Fruit fly (Drosophila melanogaster) whole organism, embryonic: ENCODE measurements around the gene Elp4.

Experiments
- Aef1 ChIP-seq: fragments of 200-800 bp; sonication (Bioruptor generic); IDR thresholded peaks from 3 replicates; pipeline ENCODE4 v1.3.6; 2022; ENCODE audit warnings: missing biosample characterization, missing genetic modification characterization
- CG10209 ChIP-seq: fragments of 200-800 bp; sonication (Bioruptor generic); optimal IDR thresholded peaks from 3 replicates; lab custom pipeline; 2017; ENCODE audit warnings: missing biosample characterization, mild to moderate bottlenecking, missing genetic modification characterization, missing genetic modification reagents
- CG10267 ChIP-seq: fragments of 200-800 bp; sonication (Bioruptor generic); optimal IDR thresholded peaks from 2 replicates; lab custom pipeline; 2018; ENCODE audit warnings: missing biosample characterization, mild to moderate bottlenecking, missing genetic modification characterization, moderate library complexity
- CG11247 ChIP-seq: fragments of 200-800 bp; sonication (Bioruptor generic); IDR thresholded peaks from 2 replicates; pipeline ENCODE4 v1.3.6; 2022; ENCODE audit warnings: missing biosample characterization, missing genetic modification characterization
- CG16779 ChIP-seq: fragments of 200-800 bp; sonication (Bioruptor generic); IDR thresholded peaks from 2 replicates; pipeline ENCODE4 v1.3.6; 2022; ENCODE audit warnings: missing biosample characterization, missing genetic modification characterization
- CG16813 ChIP-seq: fragments of 200-800 bp; sonication (Bioruptor generic); IDR thresholded peaks from 3 replicates; pipeline ENCODE4 v1.3.6; 2022; ENCODE audit warnings: missing biosample characterization, missing genetic modification characterization; ENCODE audit not compliant: partially characterized antibody
- CG17361 ChIP-seq: fragments of 200-800 bp; sonication (Bioruptor generic); IDR thresholded peaks from 3 replicates; pipeline ENCODE4 v1.3.6; 2022; ENCODE audit warnings: missing biosample characterization, missing genetic modification characterization
- CG18262 ChIP-seq: fragments of 200-800 bp; optimal IDR thresholded peaks from 3 replicates; lab custom pipeline; 2019; ENCODE audit warnings: missing biosample characterization, mild to moderate bottlenecking, missing genetic modification characterization, moderate library complexity
- CG18476 ChIP-seq: fragments of 200-800 bp; sonication (Bioruptor generic); optimal IDR thresholded peaks from 2 replicates; lab custom pipeline; 2016; ENCODE audit warnings: missing biosample characterization, mild to moderate bottlenecking, missing genetic modification characterization
- CG18599 ChIP-seq: fragments of 200-800 bp; sonication (Bioruptor generic); optimal IDR thresholded peaks from 3 replicates; lab custom pipeline; 2017; ENCODE audit warnings: missing biosample characterization, missing genetic modification characterization, mild to moderate bottlenecking, moderate library complexity, missing genetic modification reagents
- CG3065 ChIP-seq: fragments of 200-800 bp; sonication (Bioruptor generic); optimal IDR thresholded peaks from 2 replicates; lab custom pipeline; 2016; ENCODE audit warnings: missing biosample characterization, missing genetic modification characterization
- CG32532 ChIP-seq: fragments of 200-800 bp; sonication (Bioruptor generic); IDR thresholded peaks from 2 replicates; pipeline ENCODE4 v1.3.6; 2022; ENCODE audit warnings: missing biosample characterization, missing genetic modification characterization
- CG3407 ChIP-seq: fragments of 200-800 bp; sonication (Bioruptor generic); optimal IDR thresholded peaks from 2 replicates; lab custom pipeline; 2018; ENCODE audit warnings: missing biosample characterization, mild to moderate bottlenecking, missing genetic modification characterization
- CG42726 ChIP-seq: fragments of 200-800 bp; sonication (Bioruptor generic); IDR thresholded peaks from 2 replicates; pipeline ENCODE4 v1.3.6; 2022; ENCODE audit warnings: missing biosample characterization, missing genetic modification characterization; ENCODE audit not compliant: partially characterized antibody
- CG5953 ChIP-seq: fragments of 200-800 bp; sonication (Bioruptor generic); IDR thresholded peaks from 2 replicates; pipeline ENCODE4 v1.3.6; 2022; ENCODE audit warnings: missing biosample characterization, missing genetic modification characterization
- CG8359 ChIP-seq: fragments of 200-800 bp; sonication (Bioruptor generic); optimal IDR thresholded peaks from 2 replicates; lab custom pipeline; 2017; ENCODE audit warnings: missing biosample characterization, mild to moderate bottlenecking, missing genetic modification characterization, borderline replicate concordance
- CG8388 ChIP-seq: fragments of 200-800 bp; sonication (Bioruptor generic); optimal IDR thresholded peaks from 2 replicates; lab custom pipeline; 2019; ENCODE audit warnings: missing biosample characterization, mild to moderate bottlenecking, missing genetic modification characterization, moderate library complexity
- CG9215 ChIP-seq: fragments of 200-800 bp; sonication (Bioruptor generic); IDR thresholded peaks from 2 replicates; pipeline ENCODE4 v1.3.6; 2022; ENCODE audit warnings: missing biosample characterization, missing genetic modification characterization
- D ChIP-seq, 2 experiments: fragments of 200-800 bp in 1 of 2; fragments of >200 bp in 1 of 2; sonication (Bioruptor generic) in 1 of 2; optimal IDR thresholded peaks; 2 replicates in 1 of 2; 3 replicates in 1 of 2; lab custom pipeline; 2017; ENCODE audit warnings: mild to moderate bottlenecking in 1 of 2, missing biosample characterization in 1 of 2, missing genetic modification characterization in 1 of 2, missing genetic modification reagents in 1 of 2
- Dek ChIP-seq: fragments of 200-800 bp; sonication (Bioruptor generic); optimal IDR thresholded peaks from 3 replicates; lab custom pipeline; 2019; ENCODE audit warnings: missing biosample characterization, mild to moderate bottlenecking, missing genetic modification characterization, moderate library complexity
- Dp ChIP-seq: fragments of 200-800 bp; sonication (Bioruptor generic); optimal IDR thresholded peaks from 2 replicates; lab custom pipeline; 2018; ENCODE audit warnings: missing biosample characterization, mild to moderate bottlenecking, missing genetic modification characterization, moderate library complexity
- E2f1 ChIP-seq: fragments of 200-800 bp; sonication (Bioruptor generic); IDR thresholded peaks from 2 replicates; pipeline ENCODE4 v1.3.6; 2022; ENCODE audit warnings: missing biosample characterization, missing genetic modification characterization
- ERR ChIP-seq: fragments of 200-800 bp; sonication (Bioruptor generic); optimal IDR thresholded peaks from 2 replicates; lab custom pipeline; 2016; ENCODE audit warnings: missing biosample characterization, missing genetic modification characterization
- Ets97D ChIP-seq: fragments of 200-800 bp; sonication (Bioruptor generic); optimal IDR thresholded peaks from 3 replicates; lab custom pipeline; 2016; ENCODE audit warnings: missing biosample characterization, missing genetic modification characterization
- Hr51 ChIP-seq, 2 experiments: fragments of 200-800 bp; sonication (Bioruptor generic); optimal IDR thresholded peaks; 2 replicates in 1 of 2; 3 replicates in 1 of 2; lab custom pipeline; 2016 to 2018; ENCODE audit warnings: missing biosample characterization in 2 of 2, missing genetic modification characterization in 2 of 2, mild to moderate bottlenecking in 1 of 2, moderate library complexity in 1 of 2
- Jarid2 ChIP-seq: fragments of 200-800 bp; sonication (Bioruptor generic); optimal IDR thresholded peaks from 3 replicates; lab custom pipeline; 2017; ENCODE audit warnings: mild to moderate bottlenecking, missing biosample characterization, missing genetic modification reagents, missing genetic modification characterization
- Kr ChIP-seq: fragments of 200-800 bp; sonication (Bioruptor generic); optimal IDR thresholded peaks from 2 replicates; lab custom pipeline; 2017; ENCODE audit warnings: missing biosample characterization, mild to moderate bottlenecking, missing genetic modification characterization
- MESR4 ChIP-seq: fragments of 200-800 bp; sonication (Bioruptor generic); optimal IDR thresholded peaks from 2 replicates; lab custom pipeline; 2018; ENCODE audit warnings: missing biosample characterization, mild to moderate bottlenecking, missing genetic modification characterization, moderate library complexity
- Nf-YB ChIP-seq: fragments of 200-800 bp; sonication (Bioruptor generic); optimal IDR thresholded peaks from 3 replicates; lab custom pipeline; 2019; ENCODE audit warnings: missing biosample characterization, mild to moderate bottlenecking, missing genetic modification characterization, moderate library complexity
- Vsx1 ChIP-seq: fragments of 200-800 bp; sonication (Bioruptor generic); optimal IDR thresholded peaks from 2 replicates; lab custom pipeline; 2017; ENCODE audit warnings: missing biosample characterization, mild to moderate bottlenecking, missing genetic modification characterization, missing genetic modification reagents
- ato ChIP-seq: fragments of 200-800 bp; sonication (Bioruptor generic); IDR thresholded peaks from 2 replicates; pipeline ENCODE4 v1.3.6; 2022; ENCODE audit warnings: missing biosample characterization, missing genetic modification characterization; ENCODE audit not compliant: partially characterized antibody
- br ChIP-seq: fragments of >200 bp; optimal IDR thresholded peaks from 2 replicates; lab custom pipeline; 2017
- chm ChIP-seq: fragments of 200-800 bp; sonication (Bioruptor generic); IDR thresholded peaks from 2 replicates; pipeline ENCODE4 v1.3.6; 2022; ENCODE audit warnings: missing biosample characterization, missing genetic modification characterization
- corto ChIP-seq: fragments of 200-800 bp; sonication (Bioruptor generic); optimal IDR thresholded peaks from 2 replicates; lab custom pipeline; 2016; ENCODE audit warnings: missing biosample characterization, mild to moderate bottlenecking, missing genetic modification characterization, moderate library complexity
- crc ChIP-seq: fragments of 200-800 bp; sonication (Bioruptor generic); optimal IDR thresholded peaks from 2 replicates; lab custom pipeline; 2016; ENCODE audit warnings: missing biosample characterization, missing genetic modification characterization
- hkb ChIP-seq, 2 experiments: fragments of 200-800 bp in 1 of 2; fragments of >200 bp in 1 of 2; sonication (Bioruptor generic) in 1 of 2; IDR thresholded peaks in 1 of 2; optimal IDR thresholded peaks in 1 of 2; 2 replicates each; pipeline versions ENCODE4 v1.3.6 to Lab custom; 2017 to 2022; ENCODE audit warnings: missing biosample characterization in 1 of 2, missing genetic modification characterization in 1 of 2
- jing ChIP-seq: fragments of 200-800 bp; sonication (Bioruptor generic); optimal IDR thresholded peaks from 2 replicates; lab custom pipeline; 2018; ENCODE audit warnings: missing biosample characterization, mild to moderate bottlenecking, missing genetic modification characterization
- maf-S ChIP-seq: fragments of 200-800 bp; sonication (Bioruptor generic); optimal IDR thresholded peaks from 2 replicates; lab custom pipeline; 2016; ENCODE audit warnings: missing biosample characterization, missing genetic modification characterization
- repo ChIP-seq: fragments of 200-800 bp; sonication (Bioruptor generic); optimal IDR thresholded peaks from 2 replicates; lab custom pipeline; 2016; ENCODE audit warnings: missing biosample characterization, missing genetic modification characterization
- ro ChIP-seq: fragments of 200-800 bp; sonication (Bioruptor generic); IDR thresholded peaks from 2 replicates; pipeline ENCODE4 v1.3.6; 2022; ENCODE audit warnings: missing biosample characterization, missing genetic modification characterization
- scrt ChIP-seq: fragments of 200-800 bp; sonication (Bioruptor generic); optimal IDR thresholded peaks from 2 replicates; lab custom pipeline; 2018; ENCODE audit warnings: missing biosample characterization, mild to moderate bottlenecking, missing genetic modification characterization, moderate library complexity
- sd ChIP-seq: fragments of 200-800 bp; sonication (Bioruptor generic); optimal IDR thresholded peaks from 3 replicates; lab custom pipeline; 2018; ENCODE audit warnings: missing biosample characterization, mild to moderate bottlenecking, missing genetic modification characterization, moderate library complexity
- sens-2 ChIP-seq: fragments of 200-800 bp; sonication (Bioruptor generic); IDR thresholded peaks from 2 replicates; pipeline ENCODE4 v1.3.6; 2022; ENCODE audit warnings: missing biosample characterization, missing genetic modification characterization
- sisA ChIP-seq: fragments of 200-800 bp; sonication (Bioruptor generic); IDR thresholded peaks from 2 replicates; pipeline ENCODE4 v1.3.6; 2022; ENCODE audit warnings: missing biosample characterization, missing genetic modification characterization
- slbo ChIP-seq: fragments of 200-800 bp; sonication (Bioruptor generic); IDR thresholded peaks from 2 replicates; pipeline ENCODE4 v1.3.6; 2022; ENCODE audit warnings: missing biosample characterization, missing genetic modification characterization
- so ChIP-seq: fragments of 200-800 bp; sonication (Bioruptor generic); IDR thresholded peaks from 3 replicates; pipeline ENCODE4 v1.3.6; 2022; ENCODE audit warnings: missing biosample characterization, missing genetic modification characterization
- sqz ChIP-seq: fragments of 200-800 bp; sonication (Bioruptor generic); optimal IDR thresholded peaks from 3 replicates; lab custom pipeline; 2018; ENCODE audit warnings: missing biosample characterization, mild to moderate bottlenecking, missing genetic modification characterization
- ssp ChIP-seq: fragments of 200-800 bp; sonication (Bioruptor generic); IDR thresholded peaks from 2 replicates; pipeline ENCODE4 v1.3.6; 2022; ENCODE audit warnings: missing biosample characterization, missing genetic modification characterization
- vnd ChIP-seq: fragments of 200-800 bp; sonication (Bioruptor generic); IDR thresholded peaks from 3 replicates; pipeline ENCODE4 v1.3.6; 2022; ENCODE audit warnings: missing biosample characterization, missing genetic modification characterization; ENCODE audit not compliant: partially characterized antibody
- z ChIP-seq: fragments of 200-800 bp; sonication (Bioruptor generic); IDR thresholded peaks from 3 replicates; pipeline ENCODE4 v1.3.6; 2022; ENCODE audit warnings: missing biosample characterization, missing genetic modification characterization

The Elp4 gene

dm6 chr2L:5527861-5528260 is 3.9 kb downstream of the Elp4 start, which contains the start of gene CG31915:
CG31915 (plus strand) TSS chr2L:5528123.
- TF ChIP-seq Dp (GFP tag; lab: Kevin White, UChicago) (peak; percentile 87), sd (tag; lab: Kevin White, UChicago) (no peak), CG8359 (GFP tag; lab: Kevin White, UChicago) (no peak), Jarid2 (GFP tag; lab: Kevin White, UChicago) (no peak), crc (GFP tag; lab: Kevin White, UChicago) (no peak), CG42726 (GFP tag; lab: Robert Waterston, UW) (peak; percentile 8; the same call in 1 of the 2 replicates), CG10209 (GFP tag; lab: Kevin White, UChicago) (no peak), CG5953 (GFP tag; lab: Robert Waterston, UW) (no peak), CG18262 (tag; lab: Kevin White, UChicago) (no peak), vnd (GFP tag; lab: Robert Waterston, UW) (peak; percentile 73; the same call in 2 of the 3 replicates), z (GFP tag; lab: Robert Waterston, UW) (no peak), scrt (GFP tag; lab: Kevin White, UChicago) (no peak), jing (no peak), CG16779 (GFP tag; lab: Robert Waterston, UW) (no peak), br (no peak), CG32532 (GFP tag; lab: Robert Waterston, UW) (no peak), sens-2 (GFP tag; lab: Robert Waterston, UW) (no peak), Dek (tag; lab: Kevin White, UChicago) (no peak), Hr51 (GFP tag; optimal IDR thresholded peaks at IDR 0.05; lab: Kevin White, UChicago) (no peak), maf-S (GFP tag; lab: Kevin White, UChicago) (no peak), CG3065 (no peak), CG18599 (GFP tag; lab: Kevin White, UChicago) (no peak), CG9215 (GFP tag; lab: Robert Waterston, UW) (no peak), CG8388 (GFP tag; lab: Kevin White, UChicago) (no peak), MESR4 (GFP tag; lab: Kevin White, UChicago) (peak; percentile 54), sisA (GFP tag; lab: Robert Waterston, UW) (no peak), Vsx1 (GFP tag; lab: Kevin White, UChicago) (no peak), ssp (GFP tag; lab: Robert Waterston, UW) (no peak), Nf-YB (GFP tag; lab: Kevin White, UChicago) (no peak), so (GFP tag; lab: Robert Waterston, UW) (no peak), sqz (GFP tag; lab: Kevin White, UChicago) (no peak), D (optimal IDR thresholded peaks at IDR 0.05; lab: Kevin White, UChicago) (no peak), D (GFP tag; optimal IDR thresholded peaks at IDR 0.05; lab: Kevin White, UChicago) (no peak), ro (GFP tag; lab: Robert Waterston, UW) (no peak), Kr (GFP tag; lab: Kevin White, UChicago) (no peak), ato (peak; percentile 84), slbo (GFP tag; lab: Robert Waterston, UW) (no peak), Aef1 (GFP tag; lab: Robert Waterston, UW) (no peak), CG3407 (no peak), hkb (optimal IDR thresholded peaks at IDR 0.05; lab: Kevin White, UChicago) (no peak), hkb (GFP tag; IDR thresholded peaks at IDR 0.05; lab: Robert Waterston, UW) (no peak), CG10267 (tag; lab: Kevin White, UChicago) (no peak), CG18476 (GFP tag; lab: Kevin White, UChicago) (no peak), E2f1 (no peak), ERR (GFP tag; lab: Kevin White, UChicago) (no peak), chm (no peak), CG17361 (GFP tag; lab: Robert Waterston, UW) (no peak), CG11247 (GFP tag; lab: Robert Waterston, UW) (no peak), corto (no peak), Ets97D (GFP tag; lab: Kevin White, UChicago) (no peak), repo (GFP tag; lab: Kevin White, UChicago) (no peak), CG16813 (GFP tag; lab: Robert Waterston, UW) (peak; percentile 69)
